Worm (Caenorhabditis elegans): ENCODE measurements around the gene fbxa-71.

fbxa-71 gene

DNA sequence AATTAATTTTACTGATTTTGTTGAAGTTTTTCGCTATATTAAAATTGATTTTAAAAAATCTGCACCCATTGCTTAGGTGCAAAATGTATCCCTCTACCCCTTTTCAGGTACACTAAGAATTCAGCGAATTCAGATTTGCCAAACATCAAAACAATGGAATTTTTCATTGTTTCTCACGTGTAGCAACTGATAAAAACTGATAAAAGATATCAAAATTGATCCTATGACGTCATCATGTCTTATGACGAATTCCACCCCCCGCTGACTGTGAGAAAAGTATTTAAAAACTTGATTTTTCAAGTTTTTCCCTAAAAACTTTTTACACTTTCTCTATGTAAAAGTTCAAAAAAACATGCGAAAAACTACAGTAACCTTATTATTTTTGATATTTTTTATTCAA lies 24.9 kb downstream of the fbxa-71 start, which contains the start of gene Y54F10BM.22:
Y54F10BM.22 (plus strand) TSS at position 331 of the 400 bp plus-strand sequence.
- TF ChIP-seq nhr-11 (tag; optimal IDR thresholded peaks at IDR 0.05) (no peak), hlh-30 (tag; optimal IDR thresholded peaks at IDR 0.05; ENCODE audit: insufficient read depth) (peak; percentile 3)

DNA sequence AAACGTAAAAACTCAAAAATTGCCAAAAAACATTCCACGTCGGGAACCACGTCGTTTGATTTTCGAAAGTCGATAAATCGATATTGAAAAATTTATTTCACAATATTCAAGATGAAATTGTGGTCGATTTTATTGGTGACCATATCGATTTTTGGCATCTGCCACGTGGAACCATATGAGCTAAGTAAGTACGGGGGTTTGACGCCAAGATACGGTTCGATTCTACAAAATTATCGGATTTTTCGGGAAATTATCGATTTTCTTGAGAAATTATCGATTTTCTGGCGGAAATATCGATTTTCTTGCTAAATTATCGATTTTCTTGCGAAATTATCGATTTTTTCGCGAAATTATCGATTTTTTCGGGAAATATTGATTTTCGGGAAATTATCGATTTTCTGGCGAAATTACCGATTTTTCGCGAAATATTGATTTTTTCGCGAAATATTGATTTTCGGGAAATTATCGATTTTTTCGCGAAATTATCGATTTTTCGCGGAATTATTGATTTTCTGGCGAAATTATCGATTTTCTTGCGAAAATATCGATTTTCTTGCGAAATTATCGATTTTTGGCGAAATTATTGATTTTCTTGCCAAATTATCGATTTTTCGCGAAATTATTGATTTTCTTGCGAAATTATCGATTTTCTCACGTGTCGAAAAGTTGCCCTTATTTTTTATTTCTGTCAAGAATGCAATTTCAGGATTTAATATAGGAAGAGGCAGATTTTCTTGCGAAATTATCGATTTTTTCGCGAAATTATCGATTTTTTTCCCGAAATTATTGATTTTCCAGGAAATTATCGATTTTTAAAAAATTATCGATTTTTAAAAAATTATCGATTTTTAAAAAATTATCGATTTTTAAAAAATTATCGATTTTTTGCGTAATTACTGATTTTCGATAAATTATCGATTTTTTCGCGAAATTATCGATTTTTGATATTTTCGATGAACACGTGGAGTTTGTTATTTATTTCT lies 26.6 kb downstream of the fbxa-71 start, which contains the start of gene Y54F10BM.3:
Y54F10BM.3 (plus strand) TSS at position 51 of the 983 bp plus-strand sequence.
- TF ChIP-seq ceh-28 (tag; optimal IDR thresholded peaks at IDR 0.05) (peak; percentile 97), php-3 (GFP tag; IDR thresholded peaks at IDR 0.05) (no peak)

DNA sequence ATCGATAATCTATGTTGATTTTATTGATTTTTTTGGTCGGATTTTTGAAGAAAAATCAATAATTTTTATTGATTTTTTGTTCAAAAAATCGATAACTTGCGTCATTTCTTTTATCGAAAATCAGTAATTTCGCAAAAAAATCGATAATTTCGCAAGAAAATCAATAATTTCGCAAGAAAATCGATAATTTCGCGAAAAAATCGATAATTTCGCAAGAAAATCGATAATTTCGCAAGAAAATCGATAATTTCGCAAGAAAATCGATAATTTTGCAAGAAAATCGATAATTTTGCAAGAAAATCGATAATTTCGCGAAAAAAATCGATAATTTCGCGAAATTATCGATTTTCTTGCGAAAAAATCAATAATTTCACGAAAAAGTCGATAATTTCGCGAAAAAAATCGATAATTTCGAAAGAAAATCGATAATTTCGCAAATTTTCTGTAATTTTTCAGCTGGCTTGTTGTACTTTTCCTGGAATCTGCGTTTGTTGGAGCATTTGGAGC lies 27.8 kb downstream of the fbxa-71 start:
- TF ChIP-seq unc-62 (GFP tag; optimal IDR thresholded peaks at IDR 0.05 in 1 of 2) (peak in 1 of 2 experiments; percentile 57), unc-62 (tag; optimal IDR thresholded peaks at IDR 0.05) (no peak), ceh-28 (tag; optimal IDR thresholded peaks at IDR 0.05) (peak; percentile 95), madf-9 (GFP tag; conservative IDR thresholded peaks at IDR 0.05) (no peak)

DNA sequence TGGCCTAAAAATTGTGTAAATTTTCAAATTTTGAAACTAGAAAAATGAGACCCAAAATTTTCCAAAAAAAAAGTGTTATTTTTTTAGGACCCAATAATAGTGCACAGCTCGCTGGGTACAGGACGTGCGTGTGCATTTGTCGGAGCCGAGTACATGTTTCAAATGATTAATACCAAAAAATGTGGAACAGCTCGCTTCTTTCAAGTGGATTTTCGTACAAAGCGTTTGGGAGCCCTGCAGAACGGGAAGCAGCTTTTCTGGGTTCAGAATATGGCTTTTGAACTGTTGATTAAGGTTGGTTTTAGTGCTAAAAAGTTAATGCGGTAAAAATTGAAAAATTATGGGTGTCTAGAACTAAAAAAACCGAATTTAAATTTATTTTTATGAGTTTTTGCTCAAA lies 32.6 kb downstream of the fbxa-71 start:
- TF ChIP-seq nhr-102 (tag; optimal IDR thresholded peaks at IDR 0.05) (no peak), aha-1 (tag) (peak; percentile 96)

DNA sequence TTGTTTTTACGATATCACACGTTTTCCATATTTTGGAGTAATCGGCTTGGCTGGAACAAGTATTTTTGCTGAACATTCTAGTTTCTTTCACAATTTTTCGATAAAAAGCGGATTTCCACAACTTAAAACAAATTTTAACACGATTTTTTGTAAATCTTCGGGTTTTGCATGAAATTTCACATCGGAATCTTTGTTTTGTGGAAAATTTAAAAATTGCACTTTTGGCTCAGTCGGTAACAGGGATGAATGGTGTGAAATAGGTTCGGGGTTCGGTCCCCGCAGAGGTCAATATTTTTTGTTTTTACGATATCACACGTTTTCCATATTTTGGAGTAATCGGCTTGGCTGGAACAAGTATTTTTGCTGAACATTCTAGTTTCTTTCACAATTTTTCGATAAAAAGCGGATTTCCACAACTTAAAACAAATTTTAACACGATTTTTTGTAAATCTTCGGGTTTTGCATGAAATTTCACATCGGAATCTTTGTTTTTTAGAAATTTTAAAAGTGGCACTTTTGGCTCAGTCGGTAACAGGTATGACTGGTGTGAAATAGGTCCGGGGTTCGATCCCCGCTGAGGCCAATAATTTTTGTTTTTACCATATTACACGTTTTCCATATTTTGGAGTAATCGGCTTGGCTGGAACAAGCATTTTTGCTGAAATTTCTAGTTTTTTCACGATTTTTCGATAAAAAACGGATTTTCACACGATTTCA lies 34.8 kb downstream of the fbxa-71 start:
- TF ChIP-seq lin-38 (GFP tag; IDR thresholded peaks at IDR 0.05), result peak; percentile 65
- TF ChIP-seq F26F4.8 (GFP tag; conservative IDR thresholded peaks at IDR 0.05), result 0 out of 2 replicates have a peak, but pooled peaks have one; percentile 46

DNA sequence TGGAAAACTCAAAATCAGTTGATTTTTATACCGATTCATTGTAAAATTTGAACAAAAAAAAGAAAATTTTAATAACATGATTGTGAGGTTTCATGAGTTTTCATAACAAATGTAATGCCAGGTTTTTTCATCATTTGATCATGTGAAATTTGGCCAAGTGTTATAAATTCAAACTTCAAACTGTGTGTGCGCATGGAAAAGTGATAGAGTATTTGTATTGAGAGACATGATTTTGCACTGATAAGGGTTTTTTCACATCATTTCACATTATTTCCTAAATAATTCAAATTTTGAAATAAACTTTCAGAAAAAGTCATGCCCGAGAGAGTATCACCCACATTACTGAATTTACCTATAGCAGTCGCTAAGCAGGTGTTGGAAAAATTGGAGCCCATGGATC lies 35.5 kb downstream of the fbxa-71 start, which contains the start of gene fbxa-219:
fbxa-219 (plus strand) TSS at position 277 of the 400 bp plus-strand sequence.
- TF ChIP-seq F10B5.3 (tag; optimal IDR thresholded peaks at IDR 0.05) (no peak), dmd-9 (GFP tag; IDR thresholded peaks at IDR 0.05) (no peak), lim-7 (GFP tag; IDR thresholded peaks at IDR 0.05) (no peak), aha-1 (tag) (peak; percentile 88), ztf-11 (tag; optimal IDR thresholded peaks at IDR 0.05) (no peak), D1046.2 (GFP tag; IDR thresholded peaks at IDR 0.05) (no peak), nhr-102 (tag; optimal IDR thresholded peaks at IDR 0.05) (no peak), vab-7 (GFP tag; IDR thresholded peaks at IDR 0.05) (no peak), fos-1 (tag; optimal IDR thresholded peaks at IDR 0.05) (no peak), snpc-1.2 (GFP tag; IDR thresholded peaks at IDR 0.05) (no peak), mdt-29 (GFP tag; IDR thresholded peaks at IDR 0.05) (no peak), daf-12 (tag; optimal IDR thresholded peaks at IDR 0.05) (no peak), ceh-28 (tag; optimal IDR thresholded peaks at IDR 0.05) (no peak), hlh-30 (tag; optimal IDR thresholded peaks at IDR 0.05; ENCODE audit: insufficient read depth) (peak; percentile 33), lir-3 (tag; optimal IDR thresholded peaks at IDR 0.05) (no peak), nhr-28 (tag; optimal IDR thresholded peaks at IDR 0.05) (peak; percentile 35), mes-2 (tag; optimal IDR thresholded peaks at IDR 0.05; ENCODE audit: poor library complexity, severe bottlenecking) (no peak), daf-16 (GFP tag; optimal IDR thresholded peaks at IDR 0.05) (no peak), daf-16 (tag; optimal IDR thresholded peaks at IDR 0.05) (peak; percentile 58), F44E2.7 (GFP tag; IDR thresholded peaks at IDR 0.05) (no peak), lin-1 (GFP tag; IDR thresholded peaks at IDR 0.05) (no peak), set-16 (GFP tag; IDR thresholded peaks at IDR 0.05) (no peak), unc-39 (tag; optimal IDR thresholded peaks at IDR 0.05) (no peak), nhr-77 (tag; optimal IDR thresholded peaks at IDR 0.05) (no peak), mdl-1 (tag; optimal IDR thresholded peaks at IDR 0.05) (no peak), unc-130 (GFP tag; optimal IDR thresholded peaks at IDR 0.05) (no peak), lin-29 (GFP tag; IDR thresholded peaks at IDR 0.05) (no peak), dve-1 (tag; optimal IDR thresholded peaks at IDR 0.05; ENCODE audit: insufficient read depth) (peak; percentile 16), tra-1 (GFP tag; IDR thresholded peaks at IDR 0.05) (no peak), fkh-10 (GFP tag; optimal IDR thresholded peaks at IDR 0.05) (no peak), spr-3 (GFP tag; optimal IDR thresholded peaks at IDR 0.05) (no peak)

Data from whole organism, L4 larva.